Fruit fly (Drosophila melanogaster) whole organism, prepupa: ENCODE results near the gene CG7806.
A peak's percentile ranks its signal among the peaks of the same experiment; 100 is the strongest.

Experiments
- Blimp-1 ChIP-seq: fragments of 200-800 bp; sonication (Bioruptor generic); optimal IDR thresholded peaks from 3 replicates; lab custom pipeline; 2017; ENCODE audit warnings: missing biosample characterization, missing genetic modification characterization, mild to moderate bottlenecking, moderate library complexity, missing genetic modification reagents
- CG10669 ChIP-seq: fragments of 200-800 bp; sonication (Bioruptor generic); optimal IDR thresholded peaks from 3 replicates; lab custom pipeline; 2018; ENCODE audit warnings: missing biosample characterization, mild to moderate bottlenecking, missing genetic modification characterization, moderate library complexity
- CG11902 ChIP-seq: fragments of 200-800 bp; sonication (Bioruptor generic); optimal IDR thresholded peaks from 3 replicates; lab custom pipeline; 2016; ENCODE audit warnings: missing biosample characterization, missing genetic modification characterization
- CG15336 ChIP-seq: fragments of 200-800 bp; sonication (Bioruptor generic); IDR thresholded peaks from 2 replicates; pipeline ENCODE4 v1.3.6; 2022; ENCODE audit warnings: missing biosample characterization, missing genetic modification characterization
- CG3032 ChIP-seq: fragments of 200-800 bp; optimal IDR thresholded peaks from 2 replicates; lab custom pipeline; 2019; ENCODE audit warnings: missing biosample characterization, mild to moderate bottlenecking, missing genetic modification characterization, moderate library complexity
- CG32006 ChIP-seq: fragments of 200-800 bp; sonication (Bioruptor generic); optimal IDR thresholded peaks from 3 replicates; lab custom pipeline; 2017; ENCODE audit warnings: missing biosample characterization, mild to moderate bottlenecking, missing genetic modification characterization
- CG34406 ChIP-seq: fragments of 200-800 bp; sonication (Bioruptor generic); optimal IDR thresholded peaks from 3 replicates; lab custom pipeline; 2016; ENCODE audit warnings: missing biosample characterization, missing genetic modification characterization
- CG3919 ChIP-seq: fragments of 200-800 bp; sonication (Bioruptor generic); optimal IDR thresholded peaks from 3 replicates; lab custom pipeline; 2016; ENCODE audit warnings: missing biosample characterization, missing genetic modification characterization
- CG4318 ChIP-seq: fragments of 200-800 bp; sonication (Bioruptor generic); optimal IDR thresholded peaks from 3 replicates; lab custom pipeline; 2017; ENCODE audit warnings: missing biosample characterization, mild to moderate bottlenecking, missing genetic modification characterization
- CG6163 ChIP-seq: fragments of 200-800 bp; sonication (Bioruptor generic); IDR thresholded peaks from 3 replicates; pipeline ENCODE4 v1.3.6; 2022; ENCODE audit warnings: missing biosample characterization, missing genetic modification characterization
- CG6792 ChIP-seq: fragments of 200-800 bp; sonication (Bioruptor generic); optimal IDR thresholded peaks from 3 replicates; lab custom pipeline; 2016; ENCODE audit warnings: missing biosample characterization, missing genetic modification characterization
- CG6808 ChIP-seq: fragments of 200-800 bp; sonication (Bioruptor generic); optimal IDR thresholded peaks from 3 replicates; lab custom pipeline; 2017; ENCODE audit warnings: missing biosample characterization, missing genetic modification characterization, mild to moderate bottlenecking, moderate library complexity, missing genetic modification reagents
- CG6854 ChIP-seq: fragments of 200-800 bp; sonication (Bioruptor generic); optimal IDR thresholded peaks from 2 replicates; lab custom pipeline; 2017; ENCODE audit warnings: missing biosample characterization, mild to moderate bottlenecking, missing genetic modification characterization
- CG7368 ChIP-seq: fragments of 200-800 bp; sonication (Bioruptor generic); optimal IDR thresholded peaks from 3 replicates; lab custom pipeline; 2016; ENCODE audit warnings: missing biosample characterization, missing genetic modification characterization
- CG8119 ChIP-seq: fragments of 200-800 bp; sonication (Bioruptor generic); IDR thresholded peaks from 3 replicates; pipeline ENCODE4 v1.3.6; 2022; ENCODE audit warnings: missing biosample characterization, missing genetic modification characterization
- CG8319 ChIP-seq: fragments of 200-800 bp; sonication (Bioruptor generic); optimal IDR thresholded peaks from 3 replicates; lab custom pipeline; 2016; ENCODE audit warnings: missing biosample characterization, missing genetic modification characterization
- CG9139 ChIP-seq: fragments of 200-800 bp; sonication (Bioruptor generic); optimal IDR thresholded peaks from 3 replicates; lab custom pipeline; 2017; ENCODE audit warnings: missing biosample characterization, mild to moderate bottlenecking, missing genetic modification characterization
- Eip75B ChIP-seq: fragments of 200-800 bp; sonication (Bioruptor generic); optimal IDR thresholded peaks from 3 replicates; lab custom pipeline; 2016; ENCODE audit warnings: missing biosample characterization, missing genetic modification characterization
- Ets21C ChIP-seq: fragments of 200-800 bp; sonication (Bioruptor generic); optimal IDR thresholded peaks from 3 replicates; lab custom pipeline; 2016; ENCODE audit warnings: missing biosample characterization, missing genetic modification characterization
- Hr38 ChIP-seq: sonication (Bioruptor generic); optimal IDR thresholded peaks from 2 replicates; lab custom pipeline; 2016; ENCODE audit warnings: missing biosample characterization, missing genetic modification characterization
- Hr39 ChIP-seq: fragments of 200-800 bp; sonication (Bioruptor generic); optimal IDR thresholded peaks from 2 replicates; lab custom pipeline; 2016; ENCODE audit warnings: missing biosample characterization, missing genetic modification characterization
- Lpt ChIP-seq: fragments of 200-800 bp; sonication (Bioruptor generic); optimal IDR thresholded peaks from 3 replicates; lab custom pipeline; 2016; ENCODE audit warnings: missing biosample characterization, missing genetic modification characterization
- Met ChIP-seq: fragments of 200-800 bp; sonication (Bioruptor generic); optimal IDR thresholded peaks from 3 replicates; lab custom pipeline; 2016; ENCODE audit warnings: missing biosample characterization, missing genetic modification characterization
- Smox ChIP-seq: fragments of 200-800 bp; sonication (Bioruptor generic); optimal IDR thresholded peaks from 3 replicates; lab custom pipeline; 2016; ENCODE audit warnings: missing biosample characterization, missing genetic modification characterization
- Sox102F ChIP-seq: fragments of 200-800 bp; sonication (Bioruptor generic); optimal IDR thresholded peaks from 2 replicates; lab custom pipeline; 2016; ENCODE audit warnings: missing biosample characterization, mild to moderate bottlenecking, missing genetic modification characterization
- Sox14 ChIP-seq: fragments of 200-800 bp; sonication (Bioruptor generic); optimal IDR thresholded peaks from 3 replicates; lab custom pipeline; 2016; ENCODE audit warnings: missing biosample characterization, missing genetic modification characterization
- Sox15 ChIP-seq: fragments of 200-800 bp; sonication (Bioruptor generic); optimal IDR thresholded peaks from 3 replicates; lab custom pipeline; 2016; ENCODE audit warnings: missing biosample characterization, missing genetic modification characterization
- acj6 ChIP-seq: fragments of 200-800 bp; sonication (Bioruptor generic); optimal IDR thresholded peaks from 3 replicates; lab custom pipeline; 2016; ENCODE audit warnings: missing biosample characterization, missing genetic modification characterization
- dsx ChIP-seq: fragments of 200-800 bp; optimal IDR thresholded peaks from 3 replicates; lab custom pipeline; 2019; ENCODE audit warnings: missing biosample characterization, mild to moderate bottlenecking, missing genetic modification characterization, moderate library complexity; ENCODE audit not compliant: poor library complexity, severe bottlenecking
- eg ChIP-seq: fragments of 200-800 bp; sonication (Bioruptor generic); IDR thresholded peaks from 3 replicates; pipeline ENCODE4 v1.3.6; 2022; ENCODE audit warnings: missing biosample characterization, missing genetic modification characterization
- esn ChIP-seq: fragments of 200-800 bp; sonication (Bioruptor generic); optimal IDR thresholded peaks from 2 replicates; lab custom pipeline; 2016; ENCODE audit warnings: missing biosample characterization, mild to moderate bottlenecking, missing genetic modification characterization, moderate library complexity
- fd85E ChIP-seq: fragments of 200-800 bp; sonication (Bioruptor generic); optimal IDR thresholded peaks from 3 replicates; lab custom pipeline; 2016; ENCODE audit warnings: missing biosample characterization, missing genetic modification characterization
- fkh ChIP-seq: fragments of 200-800 bp; sonication (Bioruptor generic); optimal IDR thresholded peaks from 3 replicates; lab custom pipeline; 2017; ENCODE audit warnings: missing biosample characterization, mild to moderate bottlenecking, missing genetic modification characterization, moderate library complexity
- ss ChIP-seq, 2 experiments: fragments of 200-800 bp; sonication (Bioruptor generic); optimal IDR thresholded peaks; 2 replicates in 1 of 2; 3 replicates in 1 of 2; lab custom pipeline; 2017 to 2018; ENCODE audit warnings: mild to moderate bottlenecking in 2 of 2, missing biosample characterization in 2 of 2, missing genetic modification characterization in 2 of 2, moderate library complexity in 1 of 2
- svp ChIP-seq: fragments of 200-800 bp; sonication (Bioruptor generic); peaks from one replicate; lab custom pipeline; 2016; ENCODE audit warnings: missing biosample characterization, missing genetic modification characterization

Gene CG7806

dm6 chr2L:8274958-8275584 is 36.1 kb upstream of the CG7806 start (continued):
- TF ChIP-seq CG32006 (GFP tag; lab: Kevin White, UChicago) = peak; percentile 81
- TF ChIP-seq CG8319 (GFP tag; lab: Kevin White, UChicago) = peak; percentile 6
- peak; percentile 15 for TF ChIP-seq Sox14 (GFP tag; lab: Kevin White, UChicago)
- TF ChIP-seq esn (GFP tag; lab: Kevin White, UChicago) = peak; percentile 70
- TF ChIP-seq CG10669 (GFP tag; lab: Kevin White, UChicago) = peak; percentile 70
- peak; percentile 41 for TF ChIP-seq Sox102F (GFP tag; lab: Kevin White, UChicago)
- TF ChIP-seq acj6 = peak; percentile 70
- no peak for TF ChIP-seq CG11902 (GFP tag; lab: Kevin White, UChicago)
- TF ChIP-seq Lpt (GFP tag; lab: Kevin White, UChicago) = peak; percentile 58
- TF ChIP-seq CG6808 = peak; percentile 56
- peak; percentile 81 for TF ChIP-seq CG6163 (GFP tag; lab: Robert Waterston, UW)
- TF ChIP-seq CG4318 (GFP tag; lab: Kevin White, UChicago) = peak; percentile 60
- peak; percentile 77 for TF ChIP-seq svp
- no peak for TF ChIP-seq fd85E (GFP tag; lab: Kevin White, UChicago)
- peak; percentile 67 for TF ChIP-seq dsx (GFP tag; lab: Kevin White, UChicago)
- TF ChIP-seq eg (GFP tag; lab: Robert Waterston, UW) = peak; percentile 87
- peak; percentile 25 for TF ChIP-seq Met (GFP tag; lab: Kevin White, UChicago)
- TF ChIP-seq Hr39 (GFP tag; lab: Kevin White, UChicago) = peak; percentile 55
- no peak for TF ChIP-seq Hr38
- peak; percentile 7 for TF ChIP-seq Ets21C (GFP tag; lab: Kevin White, UChicago)
- peak; percentile 63 for TF ChIP-seq Smox (GFP tag; lab: Kevin White, UChicago)
- TF ChIP-seq CG6854 (GFP tag; lab: Kevin White, UChicago) = no peak
- TF ChIP-seq Blimp-1 (GFP tag; lab: Kevin White, UChicago) = no peak
- peak; percentile 23 to 53 for TF ChIP-seq ss (GFP tag; optimal IDR thresholded peaks at IDR 0.05; lab: Kevin White, UChicago)
- peak; percentile 58 for TF ChIP-seq CG3919 (GFP tag; lab: Kevin White, UChicago)
- peak; percentile 74 for TF ChIP-seq CG34406 (GFP tag; lab: Kevin White, UChicago)
- TF ChIP-seq CG3032 (tag; lab: Kevin White, UChicago) = peak; percentile 72
- peak; percentile 33 for TF ChIP-seq Sox15 (GFP tag; lab: Kevin White, UChicago)
- peak; percentile 91 for TF ChIP-seq CG15336 (GFP tag; lab: Robert Waterston, UW)
- peak; percentile 44 for TF ChIP-seq CG9139 (GFP tag; lab: Kevin White, UChicago)

DNA sequence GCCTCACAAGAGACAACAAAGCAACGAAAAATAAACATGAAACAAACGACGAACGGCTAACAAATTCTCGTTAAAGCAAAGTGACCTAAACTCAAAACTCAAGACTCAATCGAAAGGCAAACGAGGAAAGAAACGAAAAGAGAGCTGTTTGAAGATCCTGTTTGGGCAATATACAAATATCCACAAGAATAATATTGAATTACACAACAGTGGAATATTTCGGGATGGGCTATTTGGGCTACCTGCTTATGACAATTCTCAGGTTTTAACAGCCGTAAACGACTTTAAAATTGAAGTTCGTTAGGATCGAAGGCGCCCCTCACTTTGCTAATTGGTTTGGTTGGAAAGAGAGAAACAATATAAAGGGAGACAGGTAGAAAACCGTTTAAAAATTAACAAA is 34.9 kb upstream of the CG7806 start:
- TF ChIP-seq Lpt (GFP tag; lab: Kevin White, UChicago) (no peak), Ets21C (GFP tag; lab: Kevin White, UChicago) (no peak), fkh (GFP tag; lab: Kevin White, UChicago) (peak; percentile 82), Hr39 (GFP tag; lab: Kevin White, UChicago) (no peak), Sox102F (GFP tag; lab: Kevin White, UChicago) (no peak), ss (GFP tag; optimal IDR thresholded peaks at IDR 0.05; lab: Kevin White, UChicago) (no peak), fd85E (GFP tag; lab: Kevin White, UChicago) (no peak)

- TF ChIP-seq fkh (GFP tag; lab: Kevin White, UChicago) = no peak
- TF ChIP-seq CG6854 (GFP tag; lab: Kevin White, UChicago) = no peak
- TF ChIP-seq Eip75B (GFP tag; lab: Kevin White, UChicago) = no peak
- TF ChIP-seq CG6792 (GFP tag; lab: Kevin White, UChicago) = no peak
- TF ChIP-seq Sox15 (GFP tag; lab: Kevin White, UChicago) = no peak
- no peak for TF ChIP-seq CG7368 (GFP tag; lab: Kevin White, UChicago)
- no peak for TF ChIP-seq svp
- no peak for TF ChIP-seq CG8119 (GFP tag; lab: Robert Waterston, UW)
- TF ChIP-seq, all 60 proteins: peak for 0
Observed at dm6 chr2L:8276880-8277279, 34.3 kb upstream of the CG7806 start.
